Fruit fly (Drosophila melanogaster): ENCODE measurements around the gene Sps2.

Gene Sps2

dm6 chr2L:10339841-10340240 is 2.6 kb upstream of the Sps2 start:
- no peak for TF ChIP-seq Dif (GFP tag; optimal IDR thresholded peaks at IDR 0.05; ENCODE audit: partially characterized antibody)
- TF ChIP-seq HLH106 (tag; optimal IDR thresholded peaks at IDR 0.05), result no peak
- TF ChIP-seq br (GFP tag; optimal IDR thresholded peaks at IDR 0.05), result no peak
- TF ChIP-seq Vsx2 (GFP tag; optimal IDR thresholded peaks at IDR 0.05; ENCODE audit: partially characterized antibody), result no peak
- no peak for TF ChIP-seq dsf (GFP tag; optimal IDR thresholded peaks at IDR 0.05; ENCODE audit: borderline replicate concordance)
- TF ChIP-seq rgr (GFP tag; optimal IDR thresholded peaks at IDR 0.05), result no peak
- TF ChIP-seq usp (GFP tag; optimal IDR thresholded peaks at IDR 0.05), result no peak
- no peak for TF ChIP-seq CG9705 (GFP tag; optimal IDR thresholded peaks at IDR 0.05)

DNA sequence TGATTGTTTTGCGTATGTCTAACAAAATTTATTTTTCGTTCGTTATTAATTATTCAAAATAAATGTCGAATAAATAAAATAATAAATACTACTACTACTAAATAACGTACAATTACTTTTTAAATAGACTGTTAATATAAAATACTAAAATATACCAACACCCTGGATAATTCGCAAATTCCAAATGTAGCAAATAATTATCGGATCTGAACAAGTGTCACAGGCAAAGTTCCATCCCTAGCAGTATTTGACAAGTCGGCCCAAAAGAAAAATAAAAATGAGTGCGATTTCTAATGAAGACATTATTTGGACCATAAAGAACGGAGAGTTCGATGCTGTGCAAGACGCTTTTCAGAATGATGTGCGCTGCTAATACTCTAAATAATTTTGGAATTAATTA is 989 bp upstream of the Sps2 start, which contains the start of gene CG31715:
Gene CG31715, plus strand, starts transcription at position 212 of the 400 bp plus-strand sequence.
- TF ChIP-seq tai (GFP tag; optimal IDR thresholded peaks at IDR 0.05) (no peak), dsf (GFP tag; optimal IDR thresholded peaks at IDR 0.05; ENCODE audit: borderline replicate concordance) (peak; percentile 9), dl (GFP tag; optimal IDR thresholded peaks at IDR 0.05; ENCODE audit: insufficient read depth in 1 of 2, partially characterized antibody in 2 of 2) (no peak), jim (GFP tag; optimal IDR thresholded peaks at IDR 0.05) (no peak), Dfd (GFP tag; optimal IDR thresholded peaks at IDR 0.05) (no peak), usp (GFP tag; optimal IDR thresholded peaks at IDR 0.05) (no peak), sage (GFP tag; optimal IDR thresholded peaks at IDR 0.05) (no peak), pan (optimal IDR thresholded peaks at IDR 0.05) (no peak), Dif (GFP tag; optimal IDR thresholded peaks at IDR 0.05; ENCODE audit: partially characterized antibody) (no peak), Myc (optimal IDR thresholded peaks at IDR 0.05) (no peak), CrebA (GFP tag; optimal IDR thresholded peaks at IDR 0.05; ENCODE audit: borderline replicate concordance) (no peak), br (GFP tag; optimal IDR thresholded peaks at IDR 0.05) (no peak), HLH106 (tag; optimal IDR thresholded peaks at IDR 0.05) (peak; percentile 6), fru (GFP tag; optimal IDR thresholded peaks at IDR 0.05) (no peak), woc (GFP tag; optimal IDR thresholded peaks at IDR 0.05) (peak; percentile 35), Abd-B (GFP tag; optimal IDR thresholded peaks at IDR 0.05) (no peak), h (GFP tag; optimal IDR thresholded peaks at IDR 0.05) (peak; percentile 20), GATAd (GFP tag; optimal IDR thresholded peaks at IDR 0.05) (no peak), sv (GFP tag; optimal IDR thresholded peaks at IDR 0.05) (no peak), foxo (GFP tag; optimal IDR thresholded peaks at IDR 0.05) (peak in 1 of 2 experiments; percentile 48), Hr78 (GFP tag; optimal IDR thresholded peaks at IDR 0.05) (no peak), N (GFP tag; optimal IDR thresholded peaks at IDR 0.05) (no peak), CG9705 (GFP tag; optimal IDR thresholded peaks at IDR 0.05) (no peak), Vsx2 (GFP tag; optimal IDR thresholded peaks at IDR 0.05; ENCODE audit: partially characterized antibody) (no peak), dmrt93B (GFP tag; optimal IDR thresholded peaks at IDR 0.05) (no peak), psq (GFP tag; optimal IDR thresholded peaks at IDR 0.05) (peak; percentile 13), brk (GFP tag; optimal IDR thresholded peaks at IDR 0.05) (peak; percentile 60), rgr (GFP tag; optimal IDR thresholded peaks at IDR 0.05) (peak; percentile 64), CG32264 (GFP tag; optimal IDR thresholded peaks at IDR 0.05) (no peak), Rel (GFP tag; optimal IDR thresholded peaks at IDR 0.05) (no peak), Rel (tag; optimal IDR thresholded peaks at IDR 0.05) (no peak), Jra (GFP tag; optimal IDR thresholded peaks at IDR 0.05) (no peak), Hr83 (GFP tag; optimal IDR thresholded peaks at IDR 0.05; ENCODE audit: poor library complexity, severe bottlenecking) (peak; percentile 32), lola (GFP tag; optimal IDR thresholded peaks at IDR 0.05) (no peak), Hnf4 (GFP tag; optimal IDR thresholded peaks at IDR 0.05) (peak; percentile 21), Sp1 (GFP tag; optimal IDR thresholded peaks at IDR 0.05) (no peak), ey (GFP tag; optimal IDR thresholded peaks at IDR 0.05) (peak; percentile 9), Mio (GFP tag; optimal IDR thresholded peaks at IDR 0.05) (no peak), OdsH (GFP tag; optimal IDR thresholded peaks at IDR 0.05) (no peak)
